Fruit fly (Drosophila melanogaster) whole organism, embryonic: ENCODE measurements around the gene Gr39a.

Experiments
- Awh ChIP-seq: fragments of 200-800 bp; sonication (Bioruptor generic); IDR thresholded peaks from 2 replicates; pipeline ENCODE4, ENCODE4 v1.3.6; 2022; ENCODE audit warnings: missing biosample characterization, missing genetic modification characterization
- Bteb2 ChIP-seq: fragments of 200-800 bp; sonication (Bioruptor generic); optimal IDR thresholded peaks from 2 replicates; lab custom pipeline; 2016; ENCODE audit warnings: missing biosample characterization, missing genetic modification characterization
- CG10321 ChIP-seq: fragments of 200-800 bp; sonication (Bioruptor generic); IDR thresholded peaks from 2 replicates; pipeline ENCODE4 v1.3.6; 2022; ENCODE audit warnings: missing biosample characterization, missing genetic modification characterization
- CG10654 ChIP-seq: fragments of 200-800 bp; sonication (Bioruptor generic); optimal IDR thresholded peaks from 2 replicates; lab custom pipeline; 2016; ENCODE audit warnings: missing biosample characterization, missing genetic modification characterization
- CG11093 ChIP-seq: fragments of 200-800 bp; sonication (Bioruptor generic); IDR thresholded peaks from 3 replicates; pipeline ENCODE4 v1.3.6; 2022; ENCODE audit warnings: missing biosample characterization, missing genetic modification characterization
- CG11696 ChIP-seq: fragments of 200-800 bp; sonication (Bioruptor generic); IDR thresholded peaks from 2 replicates; pipeline ENCODE4 v1.3.6; 2022; ENCODE audit warnings: missing biosample characterization, missing genetic modification characterization
- CG13894 ChIP-seq: fragments of 200-800 bp; sonication (Bioruptor generic); optimal IDR thresholded peaks from 3 replicates; lab custom pipeline; 2018; ENCODE audit warnings: missing biosample characterization, mild to moderate bottlenecking, missing genetic modification characterization, moderate library complexity
- CG14050 ChIP-seq: fragments of 200-800 bp; sonication (Bioruptor generic); IDR thresholded peaks from 3 replicates; pipeline ENCODE4 v1.3.6; 2022; ENCODE audit warnings: missing biosample characterization, missing genetic modification characterization
- CG1529 ChIP-seq: fragments of 200-800 bp; sonication (Bioruptor generic); optimal IDR thresholded peaks from 3 replicates; lab custom pipeline; 2018; ENCODE audit warnings: missing biosample characterization, missing genetic modification characterization
- CG15696 ChIP-seq: fragments of 200-800 bp; sonication (Bioruptor generic); optimal IDR thresholded peaks from 2 replicates; lab custom pipeline; 2019; ENCODE audit warnings: missing biosample characterization, mild to moderate bottlenecking, missing genetic modification characterization, moderate library complexity
- CG17186 ChIP-seq: fragments of 200-800 bp; sonication (Bioruptor generic); optimal IDR thresholded peaks from 3 replicates; lab custom pipeline; 2017; ENCODE audit warnings: missing biosample characterization, missing genetic modification reagents, missing genetic modification characterization
- CG17385 ChIP-seq: fragments of 200-800 bp; sonication (Bioruptor generic); optimal IDR thresholded peaks from 3 replicates; lab custom pipeline; 2018; ENCODE audit warnings: missing biosample characterization, mild to moderate bottlenecking, missing genetic modification characterization
- CG18262 ChIP-seq: fragments of 200-800 bp; optimal IDR thresholded peaks from 3 replicates; lab custom pipeline; 2019; ENCODE audit warnings: missing biosample characterization, mild to moderate bottlenecking, missing genetic modification characterization, moderate library complexity
- CG2129 ChIP-seq: fragments of 200-800 bp; sonication (Bioruptor generic); IDR thresholded peaks from 2 replicates; pipeline ENCODE4 v1.3.6; 2022; ENCODE audit warnings: missing biosample characterization, missing genetic modification characterization; ENCODE audit not compliant: partially characterized antibody
- CG3407 ChIP-seq: fragments of 200-800 bp; sonication (Bioruptor generic); optimal IDR thresholded peaks from 2 replicates; lab custom pipeline; 2018; ENCODE audit warnings: missing biosample characterization, mild to moderate bottlenecking, missing genetic modification characterization
- CG4282 ChIP-seq: fragments of 200-800 bp; sonication (Bioruptor generic); optimal IDR thresholded peaks from 2 replicates; lab custom pipeline; 2016; ENCODE audit warnings: missing biosample characterization, missing genetic modification characterization
- CG4730 ChIP-seq: fragments of 200-800 bp; sonication (Bioruptor generic); IDR thresholded peaks from 2 replicates; pipeline ENCODE4 v1.3.6; 2022; ENCODE audit warnings: missing biosample characterization, missing genetic modification characterization
- CG6175 ChIP-seq: fragments of 200-800 bp; sonication (Bioruptor generic); IDR thresholded peaks from 3 replicates; pipeline ENCODE4 v1.3.6; 2022; ENCODE audit warnings: missing biosample characterization, missing genetic modification characterization
- CG7928 ChIP-seq: fragments of 200-800 bp; sonication (Bioruptor generic); optimal IDR thresholded peaks from 2 replicates; lab custom pipeline; 2017; ENCODE audit warnings: missing biosample characterization, mild to moderate bottlenecking, missing genetic modification characterization
- CG8089 ChIP-seq: fragments of 200-800 bp; sonication (Bioruptor generic); optimal IDR thresholded peaks from 3 replicates; lab custom pipeline; 2016; ENCODE audit warnings: missing biosample characterization, missing genetic modification characterization
- CG8924 ChIP-seq: fragments of 200-800 bp; optimal IDR thresholded peaks from 3 replicates; lab custom pipeline; 2019; ENCODE audit warnings: missing biosample characterization, mild to moderate bottlenecking, missing genetic modification characterization, moderate library complexity
- CG8944 ChIP-seq: fragments of 200-800 bp; sonication (Bioruptor generic); optimal IDR thresholded peaks from 3 replicates; lab custom pipeline; 2016; ENCODE audit warnings: missing biosample characterization, missing genetic modification characterization
- CHES-1-like ChIP-seq: fragments of 200-800 bp; sonication (Bioruptor generic); optimal IDR thresholded peaks from 2 replicates; lab custom pipeline; 2016; ENCODE audit warnings: missing biosample characterization, missing genetic modification characterization
- Dbx ChIP-seq: fragments of 200-800 bp; sonication (Bioruptor generic); IDR thresholded peaks from 3 replicates; pipeline ENCODE4 v1.3.6; 2022; ENCODE audit warnings: missing biosample characterization, missing genetic modification characterization
- Dfd ChIP-seq, 2 experiments: fragments of >200 bp; optimal IDR thresholded peaks; 2 replicates each; lab custom pipeline; 2017; ENCODE audit warnings: missing biosample characterization in 2 of 2, missing genetic modification characterization in 2 of 2
- Fer1 ChIP-seq: fragments of 200-800 bp; sonication (Bioruptor generic); optimal IDR thresholded peaks from 2 replicates; lab custom pipeline; 2017; ENCODE audit warnings: missing biosample characterization, mild to moderate bottlenecking, missing genetic modification characterization
- HHEX ChIP-seq: fragments of 200-800 bp; sonication (Bioruptor generic); optimal IDR thresholded peaks from 3 replicates; lab custom pipeline; 2017; ENCODE audit warnings: missing biosample characterization, mild to moderate bottlenecking, missing genetic modification characterization, missing genetic modification reagents
- HmgZ ChIP-seq: fragments of 200-800 bp; sonication (Bioruptor generic); optimal IDR thresholded peaks from 2 replicates; lab custom pipeline; 2018; ENCODE audit warnings: missing biosample characterization, mild to moderate bottlenecking, missing genetic modification characterization
- MESR4 ChIP-seq: fragments of 200-800 bp; sonication (Bioruptor generic); optimal IDR thresholded peaks from 2 replicates; lab custom pipeline; 2018; ENCODE audit warnings: missing biosample characterization, mild to moderate bottlenecking, missing genetic modification characterization, moderate library complexity
- Opbp ChIP-seq: fragments of 200-800 bp; sonication (Bioruptor generic); IDR thresholded peaks from 3 replicates; pipeline ENCODE4 v1.3.6; 2022; ENCODE audit warnings: missing biosample characterization, missing genetic modification characterization; ENCODE audit not compliant: partially characterized antibody
- Scr ChIP-seq: fragments of 200-800 bp; sonication (Bioruptor generic); IDR thresholded peaks from 2 replicates; pipeline ENCODE4 v1.3.6; 2022; ENCODE audit warnings: missing biosample characterization, missing genetic modification characterization; ENCODE audit not compliant: partially characterized antibody
- Ssrp ChIP-seq: fragments of 200-800 bp; sonication (Bioruptor generic); optimal IDR thresholded peaks from 2 replicates; lab custom pipeline; 2018; ENCODE audit warnings: missing biosample characterization, mild to moderate bottlenecking, missing genetic modification characterization, moderate library complexity
- Stat92E ChIP-seq, 3 experiments: fragments of >200 bp in 2 of 3; fragments of 200-800 bp in 1 of 3; sonication (Bioruptor generic) in 1 of 3; optimal IDR thresholded peaks; 2 replicates each; lab custom pipeline; 2017 to 2019; ENCODE audit warnings: missing biosample characterization in 3 of 3, missing genetic modification characterization in 3 of 3, mild to moderate bottlenecking in 1 of 3, moderate library complexity in 1 of 3
- TFAM ChIP-seq: fragments of 200-800 bp; sonication (Bioruptor generic); optimal IDR thresholded peaks from 2 replicates; lab custom pipeline; 2017; ENCODE audit warnings: missing biosample characterization, missing genetic modification characterization, inconsistent platforms
- Xbp1 ChIP-seq: fragments of 200-800 bp; sonication (Bioruptor generic); optimal IDR thresholded peaks from 3 replicates; lab custom pipeline; 2016; ENCODE audit warnings: missing biosample characterization, mild to moderate bottlenecking, missing genetic modification characterization
- YL-1 ChIP-seq: fragments of 200-800 bp; sonication (Bioruptor generic); optimal IDR thresholded peaks from 3 replicates; lab custom pipeline; 2017; ENCODE audit warnings: missing biosample characterization, mild to moderate bottlenecking, missing genetic modification characterization
- al ChIP-seq: fragments of 200-800 bp; sonication (Bioruptor generic); IDR thresholded peaks from 2 replicates; pipeline ENCODE4 v1.3.6; 2022; ENCODE audit warnings: missing biosample characterization, missing genetic modification characterization
- amos ChIP-seq: fragments of 200-800 bp; sonication (Bioruptor generic); IDR thresholded peaks from 2 replicates; pipeline ENCODE4 v1.3.6; 2022; ENCODE audit warnings: missing biosample characterization, missing genetic modification characterization; ENCODE audit not compliant: partially characterized antibody
- chm ChIP-seq: fragments of 200-800 bp; sonication (Bioruptor generic); IDR thresholded peaks from 2 replicates; pipeline ENCODE4 v1.3.6; 2022; ENCODE audit warnings: missing biosample characterization, missing genetic modification characterization
- exex ChIP-seq: fragments of 200-800 bp; sonication (Bioruptor generic); optimal IDR thresholded peaks from 4 replicates; lab custom pipeline; 2018; ENCODE audit warnings: missing biosample characterization, mild to moderate bottlenecking, missing genetic modification characterization, moderate library complexity
- maf-S ChIP-seq: fragments of 200-800 bp; sonication (Bioruptor generic); optimal IDR thresholded peaks from 2 replicates; lab custom pipeline; 2016; ENCODE audit warnings: missing biosample characterization, missing genetic modification characterization
- nerfin-1 ChIP-seq: fragments of 200-800 bp; sonication (Bioruptor generic); optimal IDR thresholded peaks from 3 replicates; lab custom pipeline; 2019; ENCODE audit warnings: missing biosample characterization, mild to moderate bottlenecking, missing genetic modification characterization, moderate library complexity
- peb ChIP-seq: fragments of 200-800 bp; sonication (Bioruptor generic); IDR thresholded peaks from 2 replicates; pipeline ENCODE4 v1.3.6; 2022; ENCODE audit warnings: missing biosample characterization, missing genetic modification characterization
- shn ChIP-seq: fragments of 200-800 bp; sonication (Bioruptor generic); optimal IDR thresholded peaks from 3 replicates; lab custom pipeline; 2016; ENCODE audit warnings: missing biosample characterization, missing genetic modification characterization
- slbo ChIP-seq: fragments of 200-800 bp; sonication (Bioruptor generic); IDR thresholded peaks from 2 replicates; pipeline ENCODE4 v1.3.6; 2022; ENCODE audit warnings: missing biosample characterization, missing genetic modification characterization
- toy ChIP-seq: fragments of 200-800 bp; sonication (Bioruptor generic); IDR thresholded peaks from 2 replicates; pipeline ENCODE4 v1.3.6; 2022; ENCODE audit warnings: missing biosample characterization, missing genetic modification characterization
- ttk ChIP-seq: fragments of 200-800 bp; sonication (Bioruptor generic); IDR thresholded peaks from 2 replicates; pipeline ENCODE4 v2.1.2; 2022; ENCODE audit warnings: missing biosample characterization, missing genetic modification characterization
- tup ChIP-seq: fragments of 200-800 bp; sonication (Bioruptor generic); optimal IDR thresholded peaks from 2 replicates; lab custom pipeline; 2016; ENCODE audit warnings: missing biosample characterization, mild to moderate bottlenecking, missing genetic modification characterization, moderate library complexity
- tx ChIP-seq: fragments of 200-800 bp; sonication (Bioruptor generic); optimal IDR thresholded peaks from 2 replicates; lab custom pipeline; 2016; ENCODE audit warnings: missing biosample characterization, missing genetic modification characterization

Gene Gr39a

DNA sequence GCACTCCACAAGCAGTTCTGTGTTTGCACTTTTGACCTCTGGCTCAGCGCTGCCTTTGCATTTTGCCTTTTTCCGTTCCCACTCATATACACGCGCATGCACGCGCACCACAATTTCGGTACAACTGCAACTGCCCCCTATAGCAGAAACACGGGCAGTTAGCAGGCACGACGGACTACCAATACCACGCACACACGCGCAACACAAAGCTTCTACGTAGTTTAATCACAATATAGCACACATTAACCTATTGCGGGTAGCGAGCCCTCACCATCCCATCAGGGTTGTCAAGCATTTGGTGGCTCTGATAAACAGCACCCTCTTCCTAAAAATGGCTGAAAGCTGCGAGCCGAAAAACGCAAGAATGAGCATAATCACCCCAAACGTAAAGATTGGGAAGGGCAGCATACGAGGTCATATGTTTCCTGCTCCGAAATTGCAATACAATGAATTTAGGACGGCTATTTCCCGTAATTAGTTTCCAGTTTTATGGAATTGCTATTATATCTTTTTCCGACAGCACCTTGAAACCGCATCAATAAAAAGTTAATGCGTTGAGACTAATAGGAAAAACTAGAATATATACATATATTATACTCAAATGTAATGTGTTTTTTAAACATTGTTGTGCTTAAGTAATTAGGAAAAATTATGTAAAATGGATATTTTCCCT lies 19.4 kb downstream of the Gr39a start, which contains the start of gene Mondo (continued):
- TF ChIP-seq nerfin-1 (tag; lab: Kevin White, UChicago), result no peak
- TF ChIP-seq YL-1, result no peak
- peak; percentile 4 for TF ChIP-seq CHES-1-like
- no peak for TF ChIP-seq toy (GFP tag; lab: Robert Waterston, UW)
- TF ChIP-seq tup (GFP tag; lab: Kevin White, UChicago), result no peak
- TF ChIP-seq TFAM, result no peak
- peak; percentile 37 for TF ChIP-seq exex (tag; lab: Kevin White, UChicago)
- TF ChIP-seq CG1529 (GFP tag; lab: Kevin White, UChicago), result no peak
- TF ChIP-seq CG4282 (GFP tag; lab: Kevin White, UChicago), result no peak
- peak in 1 of 3 experiments; percentile 8 for TF ChIP-seq Stat92E (GFP tag; optimal IDR thresholded peaks at IDR 0.05; lab: Kevin White, UChicago)
- TF ChIP-seq Bteb2 (GFP tag; lab: Kevin White, UChicago), result no peak
- TF ChIP-seq CG6175 (GFP tag; lab: Robert Waterston, UW), result 0 out of 3 replicates have a peak, but pooled peaks have one; percentile 9
- peak; percentile 40; the same call in 1 of the 2 replicates for TF ChIP-seq amos (GFP tag; lab: Robert Waterston, UW)
- no peak for TF ChIP-seq tx (GFP tag; lab: Kevin White, UChicago)
- TF ChIP-seq CG13894 (tag; lab: Kevin White, UChicago), result peak; percentile 47
- peak; percentile 17 for TF ChIP-seq shn (GFP tag; lab: Kevin White, UChicago)
- peak; percentile 29 for TF ChIP-seq CG17186
- no peak for TF ChIP-seq Dfd (GFP tag; optimal IDR thresholded peaks at IDR 0.05; lab: Kevin White, UChicago)
- TF ChIP-seq Xbp1 (GFP tag; lab: Kevin White, UChicago), result no peak
- TF ChIP-seq CG7928 (GFP tag; lab: Kevin White, UChicago), result no peak
- TF ChIP-seq CG18262, result peak; percentile 52
- TF ChIP-seq chm (GFP tag; lab: Robert Waterston, UW), result peak; percentile 60; the same call in 1 of the 2 replicates
- no peak for TF ChIP-seq CG10321
- TF ChIP-seq HHEX (GFP tag; lab: Kevin White, UChicago), result no peak
- peak; percentile 13; the same call in 1 of the 3 replicates for TF ChIP-seq Dbx
- no peak for TF ChIP-seq CG11696
- TF ChIP-seq CG10654, result no peak
- TF ChIP-seq MESR4 (GFP tag; lab: Kevin White, UChicago), result peak; percentile 84
- TF ChIP-seq CG4730, result 0 out of 2 replicates have a peak, but pooled peaks have one; percentile 13
- TF ChIP-seq CG2129 (GFP tag; lab: Robert Waterston, UW), result no peak
- peak; percentile 36; the same call in 1 of the 2 replicates for TF ChIP-seq al (GFP tag; lab: Robert Waterston, UW)
- TF ChIP-seq slbo, result peak; percentile 55
- TF ChIP-seq Fer1, result no peak
- no peak; the same call in 2 of the 3 replicates for TF ChIP-seq Opbp
- TF ChIP-seq Awh, result peak; percentile 35
- peak; percentile 40 for TF ChIP-seq CG15696 (tag; lab: Kevin White, UChicago)
- TF ChIP-seq CG8089, result no peak
- TF ChIP-seq Scr (GFP tag; lab: Robert Waterston, UW), result no peak
- TF ChIP-seq Ssrp (tag; lab: Kevin White, UChicago), result peak; percentile 50
- peak; percentile 19 for TF ChIP-seq CG8924 (tag; lab: Kevin White, UChicago)
- TF ChIP-seq CG14050 (GFP tag; lab: Robert Waterston, UW), result no peak
- peak; percentile 34 for TF ChIP-seq CG17385 (GFP tag; lab: Kevin White, UChicago)
- no peak; the same call in 1 of the 2 replicates for TF ChIP-seq ttk (GFP tag; lab: Robert Waterston, UW)
- no peak for TF ChIP-seq maf-S (GFP tag; lab: Kevin White, UChicago)
- TF ChIP-seq HmgZ (tag; lab: Kevin White, UChicago), result peak; percentile 6
- TF ChIP-seq CG11093 (GFP tag; lab: Robert Waterston, UW), result no peak
- peak; percentile 10 for TF ChIP-seq CG8944 (GFP tag; lab: Kevin White, UChicago)
- TF ChIP-seq CG3407 (GFP tag; lab: Kevin White, UChicago), result no peak
- TF ChIP-seq peb, result no peak
